Worm (Caenorhabditis elegans) whole organism, L4 larva: ENCODE measurements around the gene msp-152.

ENCODE experiments used
- F37D6.2 ChIP-seq: sonication (generic microtip); optimal IDR thresholded peaks from 2 replicates; lab custom pipeline; 2016; ENCODE audit warnings: mild to moderate bottlenecking, missing genetic modification characterization, missing compliant biosample characterization
- F44E2.7 ChIP-seq: fragments of 200-800 bp; sonication (Bioruptor generic); IDR thresholded peaks from 2 replicates; pipeline ENCODE4 v2.1.2; 2022; ENCODE audit warnings: missing genetic modification characterization, missing compliant biosample characterization
- R02D3.7 ChIP-seq: fragments of 150-350 bp; sonication (generic microtip); optimal IDR thresholded peaks from 3 replicates; lab custom pipeline; 2014; ENCODE audit warnings: missing biosample characterization, missing genetic modification characterization
- T26A8.4 ChIP-seq: fragments of 200-800 bp; sonication (Bioruptor generic); IDR thresholded peaks from 2 replicates; pipeline ENCODE4 v1.3.6; 2022; ENCODE audit warnings: missing genetic modification characterization, missing compliant biosample characterization
- attf-4 ChIP-seq: sonication (generic microtip); optimal IDR thresholded peaks from 3 replicates; lab custom pipeline; 2017; ENCODE audit warnings: missing biosample characterization, missing genetic modification characterization
- ceh-28 ChIP-seq: fragments of 150-350 bp; optimal IDR thresholded peaks from 2 replicates; lab custom pipeline; 2014; ENCODE audit warnings: missing biosample characterization, missing genetic modification reagents, missing genetic modification characterization
- ceh-44 ChIP-seq: fragments of 200-800 bp; sonication (Bioruptor generic); IDR thresholded peaks from 2 replicates; pipeline ENCODE4 v1.3.6; 2022; ENCODE audit warnings: missing genetic modification reagents, missing genetic modification characterization, missing compliant biosample characterization
- cey-2 ChIP-seq: sonication (generic microtip); optimal IDR thresholded peaks from 3 replicates; lab custom pipeline; 2017; ENCODE audit warnings: missing genetic modification characterization, mild to moderate bottlenecking, missing compliant biosample characterization, antibody characterized with exemption, borderline replicate concordance; ENCODE audit not compliant: insufficient read depth
- daf-16 ChIP-seq, 3 experiments: sonication (generic microtip); optimal IDR thresholded peaks; 2 replicates each; lab custom pipeline; 2016 to 2017; ENCODE audit warnings: missing genetic modification characterization in 3 of 3, missing genetic modification reagents in 3 of 3, mild to moderate bottlenecking in 2 of 3, missing compliant biosample characterization in 2 of 3, missing biosample characterization in 1 of 3, moderate library complexity in 1 of 3
- daf-19 ChIP-seq: fragments of 200-800 bp; sonication (Bioruptor generic); conservative IDR thresholded peaks from 2 replicates; pipeline ENCODE4 v1.3.6; 2022; ENCODE audit warnings: missing genetic modification characterization, missing compliant biosample characterization
- dpl-1 ChIP-seq: fragments of 150-350 bp; optimal IDR thresholded peaks from 2 replicates; lab custom pipeline; 2014; ENCODE audit warnings: missing biosample characterization, missing genetic modification reagents, missing genetic modification characterization
- duxl-1 ChIP-seq: sonication (generic microtip); optimal IDR thresholded peaks from 2 replicates; lab custom pipeline; 2016; ENCODE audit warnings: mild to moderate bottlenecking, missing genetic modification characterization, moderate library complexity, missing compliant biosample characterization; ENCODE audit not compliant: poor library complexity
- dve-1 ChIP-seq: sonication (generic microtip); optimal IDR thresholded peaks from 2 replicates; lab custom pipeline; 2017; ENCODE audit warnings: antibody characterized with exemption, mild to moderate bottlenecking, missing genetic modification characterization, missing compliant biosample characterization; ENCODE audit not compliant: insufficient read depth
- egl-27 ChIP-seq: sonication (generic microtip); optimal IDR thresholded peaks from 3 replicates; lab custom pipeline; 2017; ENCODE audit warnings: missing biosample characterization, missing genetic modification reagents, missing genetic modification characterization
- egl-43 ChIP-seq: fragments of 200-800 bp; sonication (Bioruptor generic); IDR thresholded peaks from 2 replicates; pipeline ENCODE4 v1.3.6; 2022; ENCODE audit warnings: missing genetic modification reagents, missing genetic modification characterization, missing compliant biosample characterization
- gei-8 ChIP-seq: fragments of 200-800 bp; sonication (Bioruptor generic); optimal IDR thresholded peaks from 2 replicates; lab custom pipeline; 2018; ENCODE audit warnings: mild to moderate bottlenecking, missing genetic modification characterization, missing compliant biosample characterization
- hlh-11 ChIP-seq: fragments of 200-800 bp; sonication (Bioruptor generic); optimal IDR thresholded peaks from 2 replicates; lab custom pipeline; 2018; ENCODE audit warnings: mild to moderate bottlenecking, missing genetic modification characterization, missing compliant biosample characterization
- hlh-30 ChIP-seq: sonication (generic microtip); optimal IDR thresholded peaks from 2 replicates; lab custom pipeline; 2017; ENCODE audit warnings: antibody characterized with exemption, mild to moderate bottlenecking, missing genetic modification characterization, missing compliant biosample characterization; ENCODE audit not compliant: insufficient read depth
- lin-38 ChIP-seq: fragments of 200-800 bp; sonication (Bioruptor generic); IDR thresholded peaks from 2 replicates; pipeline ENCODE4 v1.3.6; 2022; ENCODE audit warnings: missing genetic modification reagents, missing genetic modification characterization, missing compliant biosample characterization
- mes-2 ChIP-seq: sonication (generic microtip); optimal IDR thresholded peaks from 2 replicates; lab custom pipeline; 2016; ENCODE audit warnings: missing genotype, mild to moderate bottlenecking, missing genetic modification characterization, missing compliant biosample characterization; ENCODE audit not compliant: poor library complexity, severe bottlenecking
- nhr-237 ChIP-seq: sonication (generic microtip); optimal IDR thresholded peaks from 2 replicates; lab custom pipeline; 2017; ENCODE audit warnings: missing biosample characterization, missing genetic modification characterization
- nhr-25 ChIP-seq: sonication (generic microtip); optimal IDR thresholded peaks from 2 replicates; lab custom pipeline; 2017; ENCODE audit warnings: missing genetic modification characterization, mild to moderate bottlenecking, missing compliant biosample characterization, antibody characterized with exemption, moderate library complexity, borderline replicate concordance; ENCODE audit not compliant: insufficient read depth
- nhr-48 ChIP-seq: sonication (generic microtip); optimal IDR thresholded peaks from 2 replicates; lab custom pipeline; 2016; ENCODE audit warnings: mild to moderate bottlenecking, missing genetic modification characterization, missing compliant biosample characterization
- nhr-6 ChIP-seq: fragments of 150-350 bp; optimal IDR thresholded peaks from 2 replicates; lab custom pipeline; 2014; ENCODE audit warnings: missing biosample characterization, missing genetic modification characterization
- nhr-76 ChIP-seq: fragments of 150-350 bp; optimal IDR thresholded peaks from 2 replicates; lab custom pipeline; 2014; ENCODE audit warnings: missing biosample characterization, missing genetic modification characterization
- pha-4 ChIP-seq, 2 experiments: fragments of 150-350 bp in 1 of 2; fragments of 200-800 bp in 1 of 2; sonication (Bioruptor generic) in 1 of 2; IDR thresholded peaks in 1 of 2; optimal IDR thresholded peaks in 1 of 2; 2 replicates each; pipeline versions ENCODE4 v1.3.6 to Lab custom; 2014 to 2022; ENCODE audit warnings: missing genetic modification characterization in 2 of 2, missing genetic modification reagents in 2 of 2, missing biosample characterization in 1 of 2, missing compliant biosample characterization in 1 of 2
- php-3 ChIP-seq: fragments of 200-800 bp; sonication (Bioruptor generic); IDR thresholded peaks from 2 replicates; pipeline ENCODE4 v1.3.6; 2022; ENCODE audit warnings: missing genetic modification reagents, missing genetic modification characterization, missing compliant biosample characterization
- saeg-2 ChIP-seq: fragments of 200-800 bp; sonication (Bioruptor generic); IDR thresholded peaks from 2 replicates; pipeline ENCODE4 v1.3.6; 2022; ENCODE audit warnings: missing genetic modification reagents, missing genetic modification characterization, missing compliant biosample characterization
- set-16 ChIP-seq: fragments of 200-800 bp; sonication (Bioruptor generic); IDR thresholded peaks from 2 replicates; pipeline ENCODE4 v1.3.6; 2022; ENCODE audit warnings: missing genetic modification reagents, missing genetic modification characterization, missing compliant biosample characterization
- skn-1 ChIP-seq: fragments of 150-350 bp; optimal IDR thresholded peaks from 2 replicates; lab custom pipeline; 2014; ENCODE audit warnings: missing biosample characterization, missing genetic modification characterization
- snpc-1.2 ChIP-seq: fragments of 200-800 bp; sonication (Bioruptor generic); IDR thresholded peaks from 2 replicates; pipeline ENCODE4 v1.3.6; 2022; ENCODE audit warnings: missing genetic modification reagents, missing genetic modification characterization, missing compliant biosample characterization
- tra-1 ChIP-seq: fragments of 200-800 bp; sonication (Bioruptor generic); IDR thresholded peaks from 2 replicates; pipeline ENCODE4 v1.3.6; 2022; ENCODE audit warnings: missing genetic modification reagents, missing genetic modification characterization, missing compliant biosample characterization
- unc-62 ChIP-seq, 3 experiments: fragments of 150-350 bp in 1 of 3; sonication (generic microtip); optimal IDR thresholded peaks in 2 of 3; peaks in 1 of 3; 1 replicate in 1 of 3; 2 replicates in 2 of 3; lab custom pipeline; 2014 to 2017; ENCODE audit warnings: missing biosample characterization in 3 of 3, missing genetic modification characterization in 3 of 3, missing genetic modification reagents in 3 of 3, missing genotype in 1 of 3
- zfp-2 ChIP-seq: sonication (generic microtip); optimal IDR thresholded peaks from 2 replicates; lab custom pipeline; 2016; ENCODE audit warnings: mild to moderate bottlenecking, missing genetic modification characterization, missing compliant biosample characterization
- zfp-3 ChIP-seq: fragments of 200-800 bp; sonication (Bioruptor generic); conservative IDR thresholded peaks from 2 replicates; pipeline ENCODE4 v1.3.6; 2022; ENCODE audit warnings: missing genetic modification reagents, missing genetic modification characterization, missing compliant biosample characterization
- zip-2 ChIP-seq: fragments of 150-350 bp; optimal IDR thresholded peaks from 2 replicates; lab custom pipeline; 2014; ENCODE audit warnings: missing biosample characterization, missing genetic modification characterization
- ztf-11 ChIP-seq: fragments of 150-350 bp; optimal IDR thresholded peaks from 2 replicates; lab custom pipeline; 2014; ENCODE audit warnings: missing biosample characterization, missing genetic modification characterization

Gene msp-152

ce11 chrII:4904778-4905177 lies 28.0 kb upstream of the msp-152 start, which contains the start of gene btbd-10 (continued):
- TF ChIP-seq daf-16 (GFP tag; optimal IDR thresholded peaks at IDR 0.05; lab: Kevin White, UChicago) (no peak), daf-16 (tag; optimal IDR thresholded peaks at IDR 0.05; lab: Kevin White, UChicago) (peak; percentile 62), saeg-2 (no peak), nhr-76 (tag; lab: Kevin White, UChicago) (no peak), lin-38 (GFP tag; lab: Robert Waterston, UW) (no peak), egl-43 (no peak), zfp-2 (tag; lab: Kevin White, UChicago) (no peak), cey-2 (no peak), ceh-44 (no peak), dve-1 (tag; lab: Kevin White, UChicago) (peak; percentile 5), daf-19 (no peak), hlh-11 (peak; percentile 5), nhr-48 (tag; lab: Kevin White, UChicago) (no peak), zip-2 (no peak), skn-1 (no peak), snpc-1.2 (GFP tag; lab: Robert Waterston, UW) (no peak), set-16 (GFP tag; lab: Robert Waterston, UW) (no peak), T26A8.4 (GFP tag; lab: Robert Waterston, UW) (no peak), dpl-1 (GFP tag; lab: Kevin White, UChicago) (no peak), pha-4 (GFP tag; IDR thresholded peaks at IDR 0.05; lab: Robert Waterston, UW) (no peak), pha-4 (tag; optimal IDR thresholded peaks at IDR 0.05; lab: Kevin White, UChicago) (no peak), ceh-28 (tag; lab: Kevin White, UChicago) (no peak), unc-62 (GFP tag; optimal IDR thresholded peaks at IDR 0.05 in 1 of 2; lab: Kevin White, UChicago) (no peak), unc-62 (tag; optimal IDR thresholded peaks at IDR 0.05; lab: Kevin White, UChicago) (no peak), nhr-237 (no peak), attf-4 (no peak), mes-2 (tag; lab: Kevin White, UChicago) (no peak), ztf-11 (tag; lab: Kevin White, UChicago) (no peak), gei-8 (GFP tag; lab: Kevin White, UChicago) (no peak), nhr-6 (tag; lab: Kevin White, UChicago) (no peak), php-3 (GFP tag; lab: Robert Waterston, UW) (peak; percentile 81), duxl-1 (tag; lab: Kevin White, UChicago) (no peak), R02D3.7 (tag; lab: Kevin White, UChicago) (no peak), nhr-25 (tag; lab: Kevin White, UChicago) (no peak), F37D6.2 (tag; lab: Kevin White, UChicago) (no peak), F44E2.7 (GFP tag; lab: Robert Waterston, UW) (no peak), tra-1 (GFP tag; lab: Robert Waterston, UW) (no peak), hlh-30 (tag; lab: Kevin White, UChicago) (no peak)

- no peak for TF ChIP-seq zfp-3 (GFP tag; lab: Robert Waterston, UW)
- no peak for TF ChIP-seq egl-27 (tag; lab: Kevin White, UChicago)
- TF ChIP-seq dpl-1 (GFP tag; lab: Kevin White, UChicago): no peak
- TF ChIP-seq tra-1 (GFP tag; lab: Robert Waterston, UW): no peak
- 0 out of 2 replicates have a peak, but pooled peaks have one; percentile 36 for TF ChIP-seq snpc-1.2 (GFP tag; lab: Robert Waterston, UW)
- TF ChIP-seq, all 104 proteins: peak for 1
These were observed 27.5 kb upstream of the msp-152 start for ce11 chrII:4905331-4905730.
